Worm (Caenorhabditis elegans): ENCODE measurements around the gene sra-13.

- TF ChIP-seq F16B12.6 (tag; optimal IDR thresholded peaks at IDR 0.05) (no peak), hpl-2 (GFP tag; optimal IDR thresholded peaks at IDR 0.05) (no peak), nhr-237 (tag; optimal IDR thresholded peaks at IDR 0.05) (no peak), pqm-1 (tag; optimal IDR thresholded peaks at IDR 0.05) (no peak), lin-15B (tag; optimal IDR thresholded peaks at IDR 0.05) (no peak), elt-3 (tag; optimal IDR thresholded peaks at IDR 0.05) (no peak), isw-1 (GFP tag; IDR thresholded peaks at IDR 0.05) (no peak)
Observed at ce11 chrII:8420775-8421388, 13.4 kb downstream of the sra-13 start.
